Worm (Caenorhabditis elegans) whole organism, L4 larva: ENCODE data around the gene trap-4.

Experiments
- F44E2.7 ChIP-seq: fragments of 200-800 bp; sonication (Bioruptor generic); IDR thresholded peaks from 2 replicates; pipeline ENCODE4 v2.1.2; 2022; ENCODE audit warnings: missing genetic modification characterization, missing compliant biosample characterization
- Y105C5A.15 ChIP-seq: fragments of 200-800 bp; sonication (Bioruptor generic); IDR thresholded peaks from 2 replicates; pipeline ENCODE4 v1.3.6; 2022; ENCODE audit warnings: missing genetic modification characterization, missing compliant biosample characterization
- ZK337.2 ChIP-seq: fragments of 200-800 bp; sonication (Bioruptor generic); IDR thresholded peaks from 2 replicates; pipeline ENCODE4 v1.3.6; 2022; ENCODE audit warnings: missing genetic modification reagents, missing genetic modification characterization, missing compliant biosample characterization
- aha-1 ChIP-seq: fragments of 150-350 bp; peaks from one replicate; lab custom pipeline; 2014; ENCODE audit warnings: missing biosample characterization, missing genetic modification characterization
- aly-2 ChIP-seq: sonication (generic microtip); optimal IDR thresholded peaks from 2 replicates; lab custom pipeline; 2018; ENCODE audit warnings: missing biosample characterization, missing genetic modification characterization
- attf-4 ChIP-seq: sonication (generic microtip); optimal IDR thresholded peaks from 3 replicates; lab custom pipeline; 2017; ENCODE audit warnings: missing biosample characterization, missing genetic modification characterization
- ceh-20 ChIP-seq: fragments of 200-800 bp; sonication (Bioruptor generic); IDR thresholded peaks from 2 replicates; pipeline ENCODE4 v1.3.6; 2022; ENCODE audit warnings: missing genetic modification reagents, missing genetic modification characterization, missing compliant biosample characterization
- cey-2 ChIP-seq: sonication (generic microtip); optimal IDR thresholded peaks from 3 replicates; lab custom pipeline; 2017; ENCODE audit warnings: missing genetic modification characterization, mild to moderate bottlenecking, missing compliant biosample characterization, antibody characterized with exemption, borderline replicate concordance; ENCODE audit not compliant: insufficient read depth
- ctbp-1 ChIP-seq: fragments of 200-800 bp; sonication (Bioruptor generic); IDR thresholded peaks from 2 replicates; pipeline ENCODE4 v1.3.6; 2022; ENCODE audit warnings: missing genetic modification reagents, missing genetic modification characterization, missing compliant biosample characterization
- daf-16 ChIP-seq, 3 experiments: sonication (generic microtip); optimal IDR thresholded peaks; 2 replicates each; lab custom pipeline; 2016 to 2017; ENCODE audit warnings: missing genetic modification characterization in 3 of 3, missing genetic modification reagents in 3 of 3, mild to moderate bottlenecking in 2 of 3, missing compliant biosample characterization in 2 of 3, missing biosample characterization in 1 of 3, moderate library complexity in 1 of 3
- daf-8 ChIP-seq: fragments of 200-800 bp; sonication (Bioruptor generic); IDR thresholded peaks from 2 replicates; pipeline ENCODE4 v1.3.6; 2022; ENCODE audit warnings: missing genetic modification characterization, missing compliant biosample characterization
- dmd-6 ChIP-seq: fragments of 200-800 bp; sonication (Bioruptor generic); IDR thresholded peaks from 2 replicates; pipeline ENCODE4 v1.3.6; 2022; ENCODE audit warnings: missing genetic modification reagents, missing genetic modification characterization, missing compliant biosample characterization
- dmd-8 ChIP-seq: fragments of 200-800 bp; sonication (Bioruptor generic); IDR thresholded peaks from 2 replicates; pipeline ENCODE4 v1.3.6; 2022; ENCODE audit warnings: missing genetic modification characterization, missing compliant biosample characterization
- dpl-1 ChIP-seq: fragments of 150-350 bp; optimal IDR thresholded peaks from 2 replicates; lab custom pipeline; 2014; ENCODE audit warnings: missing biosample characterization, missing genetic modification reagents, missing genetic modification characterization
- duxl-1 ChIP-seq: sonication (generic microtip); optimal IDR thresholded peaks from 2 replicates; lab custom pipeline; 2016; ENCODE audit warnings: mild to moderate bottlenecking, missing genetic modification characterization, moderate library complexity, missing compliant biosample characterization; ENCODE audit not compliant: poor library complexity
- dve-1 ChIP-seq: sonication (generic microtip); optimal IDR thresholded peaks from 2 replicates; lab custom pipeline; 2017; ENCODE audit warnings: antibody characterized with exemption, mild to moderate bottlenecking, missing genetic modification characterization, missing compliant biosample characterization; ENCODE audit not compliant: insufficient read depth
- egl-43 ChIP-seq: fragments of 200-800 bp; sonication (Bioruptor generic); IDR thresholded peaks from 2 replicates; pipeline ENCODE4 v1.3.6; 2022; ENCODE audit warnings: missing genetic modification reagents, missing genetic modification characterization, missing compliant biosample characterization
- fos-1 ChIP-seq: fragments of 150-350 bp; optimal IDR thresholded peaks from 2 replicates; lab custom pipeline; 2014; ENCODE audit warnings: missing biosample characterization, missing genetic modification characterization
- gei-8 ChIP-seq: fragments of 200-800 bp; sonication (Bioruptor generic); optimal IDR thresholded peaks from 2 replicates; lab custom pipeline; 2018; ENCODE audit warnings: mild to moderate bottlenecking, missing genetic modification characterization, missing compliant biosample characterization
- hmg-1.1 ChIP-seq: fragments of 200-800 bp; sonication (Bioruptor generic); IDR thresholded peaks from 2 replicates; pipeline ENCODE4 v1.3.6; 2022; ENCODE audit warnings: missing genetic modification reagents, missing genetic modification characterization, missing compliant biosample characterization
- jun-1 ChIP-seq: fragments of 150-350 bp; optimal IDR thresholded peaks from 2 replicates; lab custom pipeline; 2014; ENCODE audit warnings: missing biosample characterization, missing genetic modification reagents, missing genetic modification characterization
- lin-1 ChIP-seq: fragments of 200-800 bp; sonication (Bioruptor generic); IDR thresholded peaks from 2 replicates; pipeline ENCODE4 v1.3.6; 2022; ENCODE audit warnings: missing genetic modification reagents, missing genetic modification characterization, missing compliant biosample characterization
- lin-13 ChIP-seq: fragments of 150-350 bp; optimal IDR thresholded peaks from 2 replicates; lab custom pipeline; 2014; ENCODE audit warnings: missing biosample characterization, missing genetic modification reagents, missing genetic modification characterization
- lin-29 ChIP-seq: fragments of 200-800 bp; sonication (Bioruptor generic); IDR thresholded peaks from 2 replicates; pipeline ENCODE4 v1.3.6; 2022; ENCODE audit warnings: missing genetic modification reagents, missing genetic modification characterization, missing compliant biosample characterization
- lin-38 ChIP-seq: fragments of 200-800 bp; sonication (Bioruptor generic); IDR thresholded peaks from 2 replicates; pipeline ENCODE4 v1.3.6; 2022; ENCODE audit warnings: missing genetic modification reagents, missing genetic modification characterization, missing compliant biosample characterization
- lsy-2 ChIP-seq, 2 experiments: fragments of 150-350 bp in 1 of 2; sonication (generic microtip) in 1 of 2; optimal IDR thresholded peaks; 2 replicates each; lab custom pipeline; 2014 to 2017; ENCODE audit warnings: missing biosample characterization in 2 of 2, missing genetic modification characterization in 2 of 2
- madf-5 ChIP-seq, 2 experiments: fragments of 200-800 bp; sonication (Bioruptor generic); IDR thresholded peaks; 2 replicates each; pipeline ENCODE4 v1.3.6; 2022; ENCODE audit warnings: missing compliant biosample characterization in 2 of 2, missing genetic modification characterization in 2 of 2
- madf-9 ChIP-seq: fragments of 200-800 bp; sonication (Bioruptor generic); conservative IDR thresholded peaks from 2 replicates; pipeline ENCODE4 v1.3.6; 2022; ENCODE audit warnings: missing genetic modification reagents, missing genetic modification characterization, missing compliant biosample characterization
- mdl-1 ChIP-seq, 2 experiments: fragments of 150-350 bp in 1 of 2; sonication (generic microtip) in 1 of 2; optimal IDR thresholded peaks; 2 replicates each; lab custom pipeline; 2014 to 2017; ENCODE audit warnings: missing biosample characterization in 2 of 2, missing genetic modification characterization in 2 of 2
- mep-1 ChIP-seq: fragments of 150-350 bp; sonication (generic microtip); optimal IDR thresholded peaks from 3 replicates; lab custom pipeline; 2014; ENCODE audit warnings: missing biosample characterization, missing genetic modification characterization
- mes-2 ChIP-seq: sonication (generic microtip); optimal IDR thresholded peaks from 2 replicates; lab custom pipeline; 2016; ENCODE audit warnings: missing genotype, mild to moderate bottlenecking, missing genetic modification characterization, missing compliant biosample characterization; ENCODE audit not compliant: poor library complexity, severe bottlenecking
- mxl-3 ChIP-seq: fragments of 200-800 bp; sonication (Bioruptor generic); optimal IDR thresholded peaks from 2 replicates; lab custom pipeline; 2018; ENCODE audit warnings: mild to moderate bottlenecking, missing genetic modification characterization, missing compliant biosample characterization
- nhr-111 ChIP-seq: fragments of 200-800 bp; sonication (Bioruptor generic); optimal IDR thresholded peaks from 2 replicates; lab custom pipeline; 2018; ENCODE audit warnings: mild to moderate bottlenecking, missing genetic modification characterization, missing compliant biosample characterization
- nhr-25 ChIP-seq: sonication (generic microtip); optimal IDR thresholded peaks from 2 replicates; lab custom pipeline; 2017; ENCODE audit warnings: missing genetic modification characterization, mild to moderate bottlenecking, missing compliant biosample characterization, antibody characterized with exemption, moderate library complexity, borderline replicate concordance; ENCODE audit not compliant: insufficient read depth
- nhr-28 ChIP-seq: fragments of 150-350 bp; optimal IDR thresholded peaks from 2 replicates; lab custom pipeline; 2014; ENCODE audit warnings: missing biosample characterization, missing genetic modification characterization
- nhr-41 ChIP-seq: fragments of 200-800 bp; sonication (Bioruptor generic); IDR thresholded peaks from 2 replicates; pipeline ENCODE4 v1.3.6; 2022; ENCODE audit warnings: missing genetic modification reagents, missing genetic modification characterization, missing compliant biosample characterization
- nhr-76 ChIP-seq: fragments of 150-350 bp; optimal IDR thresholded peaks from 2 replicates; lab custom pipeline; 2014; ENCODE audit warnings: missing biosample characterization, missing genetic modification characterization
- nhr-77 ChIP-seq: fragments of 150-350 bp; optimal IDR thresholded peaks from 2 replicates; lab custom pipeline; 2014; ENCODE audit warnings: missing biosample characterization, missing genetic modification characterization
- pqm-1 ChIP-seq: sonication (generic microtip); optimal IDR thresholded peaks from 2 replicates; lab custom pipeline; 2017; ENCODE audit warnings: missing biosample characterization, missing genetic modification characterization
- sdz-12 ChIP-seq: fragments of 200-800 bp; sonication (Bioruptor generic); optimal IDR thresholded peaks from 2 replicates; lab custom pipeline; 2018; ENCODE audit warnings: mild to moderate bottlenecking, missing genetic modification characterization, missing compliant biosample characterization
- set-16 ChIP-seq: fragments of 200-800 bp; sonication (Bioruptor generic); IDR thresholded peaks from 2 replicates; pipeline ENCODE4 v1.3.6; 2022; ENCODE audit warnings: missing genetic modification reagents, missing genetic modification characterization, missing compliant biosample characterization
- skn-1 ChIP-seq: fragments of 150-350 bp; optimal IDR thresholded peaks from 2 replicates; lab custom pipeline; 2014; ENCODE audit warnings: missing biosample characterization, missing genetic modification characterization
- snpc-4 ChIP-seq: fragments of 150-350 bp; optimal IDR thresholded peaks from 2 replicates; lab custom pipeline; 2014; ENCODE audit warnings: missing biosample characterization, missing genetic modification characterization
- spr-3 ChIP-seq: fragments of 200-800 bp; sonication (Bioruptor generic); optimal IDR thresholded peaks from 2 replicates; lab custom pipeline; 2018; ENCODE audit warnings: mild to moderate bottlenecking, missing genetic modification characterization, missing compliant biosample characterization
- tag-97 ChIP-seq: fragments of 200-800 bp; sonication (Bioruptor generic); IDR thresholded peaks from 2 replicates; pipeline ENCODE4 v1.3.6; 2022; ENCODE audit warnings: missing genetic modification characterization, missing compliant biosample characterization
- tra-1 ChIP-seq: fragments of 200-800 bp; sonication (Bioruptor generic); IDR thresholded peaks from 2 replicates; pipeline ENCODE4 v1.3.6; 2022; ENCODE audit warnings: missing genetic modification reagents, missing genetic modification characterization, missing compliant biosample characterization
- unc-62 ChIP-seq, 3 experiments: fragments of 150-350 bp in 1 of 3; sonication (generic microtip); optimal IDR thresholded peaks in 2 of 3; peaks in 1 of 3; 1 replicate in 1 of 3; 2 replicates in 2 of 3; lab custom pipeline; 2014 to 2017; ENCODE audit warnings: missing biosample characterization in 3 of 3, missing genetic modification characterization in 3 of 3, missing genetic modification reagents in 3 of 3, missing genotype in 1 of 3
- zfp-2 ChIP-seq: sonication (generic microtip); optimal IDR thresholded peaks from 2 replicates; lab custom pipeline; 2016; ENCODE audit warnings: mild to moderate bottlenecking, missing genetic modification characterization, missing compliant biosample characterization
- zip-2 ChIP-seq: fragments of 150-350 bp; optimal IDR thresholded peaks from 2 replicates; lab custom pipeline; 2014; ENCODE audit warnings: missing biosample characterization, missing genetic modification characterization
- ztf-11 ChIP-seq: fragments of 150-350 bp; optimal IDR thresholded peaks from 2 replicates; lab custom pipeline; 2014; ENCODE audit warnings: missing biosample characterization, missing genetic modification characterization

Gene trap-4

DNA sequence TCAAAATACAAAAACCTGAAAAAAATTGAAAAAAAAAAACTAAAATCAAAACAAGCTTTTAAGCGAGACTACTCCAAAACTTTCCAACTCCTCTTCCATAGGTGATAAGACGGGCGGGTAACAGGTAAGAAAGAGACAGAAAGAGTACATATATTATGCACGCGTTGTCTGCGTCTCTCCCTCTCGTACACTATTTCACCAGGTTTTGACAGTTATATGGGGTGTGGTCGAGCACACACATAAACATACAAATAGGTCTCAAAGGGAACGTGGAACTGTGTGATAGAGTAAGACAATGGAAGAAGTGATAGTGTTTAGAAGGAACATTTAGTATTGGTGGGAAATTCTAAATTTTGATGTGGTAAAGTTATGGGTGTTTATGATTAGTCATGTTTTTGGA is 39.0 kb upstream of the trap-4 start:
- peak; percentile 85 for TF ChIP-seq dve-1 (tag; lab: Kevin White, UChicago)
- TF ChIP-seq nhr-25 = no peak
- no peak for TF ChIP-seq daf-16 (GFP tag; optimal IDR thresholded peaks at IDR 0.05; lab: Kevin White, UChicago)
- peak; percentile 94 for TF ChIP-seq daf-16 (tag; optimal IDR thresholded peaks at IDR 0.05; lab: Kevin White, UChicago)
- TF ChIP-seq nhr-41 = 0 out of 2 replicates have a peak, but pooled peaks have one; percentile 9
- TF ChIP-seq zfp-2 = no peak
- no peak for TF ChIP-seq cey-2 (tag; lab: Kevin White, UChicago)
- TF ChIP-seq tag-97 (GFP tag; lab: Robert Waterston, UW) = no peak
- peak; percentile 63 for TF ChIP-seq dmd-6 (GFP tag; lab: Robert Waterston, UW)
- TF ChIP-seq gei-8 = no peak
- no peak for TF ChIP-seq Y105C5A.15 (GFP tag; lab: Robert Waterston, UW)
- TF ChIP-seq ctbp-1 = no peak
- no peak for TF ChIP-seq lin-13 (GFP tag; lab: Kevin White, UChicago)
- no peak for TF ChIP-seq attf-4 (tag; lab: Kevin White, UChicago)
- no peak for TF ChIP-seq lin-29 (GFP tag; lab: Robert Waterston, UW)
- TF ChIP-seq lin-1 = no peak
- TF ChIP-seq dpl-1 (GFP tag; lab: Kevin White, UChicago) = no peak
- no peak for TF ChIP-seq mep-1 (tag; lab: Kevin White, UChicago)
- TF ChIP-seq tra-1 (GFP tag; lab: Robert Waterston, UW) = no peak
- no peak for TF ChIP-seq F44E2.7 (GFP tag; lab: Robert Waterston, UW)
- TF ChIP-seq jun-1 = no peak
- TF ChIP-seq pqm-1 (tag; lab: Kevin White, UChicago) = peak; percentile 90
- TF ChIP-seq fos-1 (tag; lab: Kevin White, UChicago) = no peak
- TF ChIP-seq spr-3 (GFP tag; lab: Kevin White, UChicago) = no peak
- no peak for TF ChIP-seq hmg-1.1
- TF ChIP-seq nhr-76 = no peak
- peak; percentile 83 for TF ChIP-seq nhr-28 (tag; lab: Kevin White, UChicago)
- no peak for TF ChIP-seq dmd-8 (GFP tag; lab: Robert Waterston, UW)
- TF ChIP-seq aly-2 = no peak
- TF ChIP-seq nhr-111 = no peak
- peak in 1 of 2 experiments; percentile 41 for TF ChIP-seq unc-62 (GFP tag; optimal IDR thresholded peaks at IDR 0.05 in 1 of 2; lab: Kevin White, UChicago)
- no peak for TF ChIP-seq unc-62 (tag; optimal IDR thresholded peaks at IDR 0.05; lab: Kevin White, UChicago)
- TF ChIP-seq mdl-1 (tag; optimal IDR thresholded peaks at IDR 0.05; lab: Kevin White, UChicago) = no peak
- no peak for TF ChIP-seq skn-1 (tag; lab: Kevin White, UChicago)
- TF ChIP-seq snpc-4 (tag; lab: Kevin White, UChicago) = no peak
- TF ChIP-seq lin-38 (GFP tag; lab: Robert Waterston, UW) = no peak
- TF ChIP-seq ZK337.2 = no peak
- TF ChIP-seq madf-9 (GFP tag; lab: Robert Waterston, UW) = no peak
- TF ChIP-seq ztf-11 = no peak
- no peak for TF ChIP-seq nhr-77 (tag; lab: Kevin White, UChicago)
- no peak for TF ChIP-seq set-16 (GFP tag; lab: Robert Waterston, UW)
- no peak for TF ChIP-seq lsy-2 (tag; optimal IDR thresholded peaks at IDR 0.05; lab: Kevin White, UChicago)
- TF ChIP-seq ceh-20 (GFP tag; lab: Robert Waterston, UW) = no peak
- no peak for TF ChIP-seq aha-1 (tag; lab: Kevin White, UChicago)
- TF ChIP-seq sdz-12 (GFP tag; lab: Kevin White, UChicago) = no peak
- peak; percentile 11 for TF ChIP-seq mes-2 (tag; lab: Kevin White, UChicago)
- TF ChIP-seq egl-43 (GFP tag; lab: Robert Waterston, UW) = no peak
- no peak for TF ChIP-seq madf-5 (GFP tag; IDR thresholded peaks at IDR 0.05; lab: Robert Waterston, UW)
- TF ChIP-seq mxl-3 = no peak
- no peak for TF ChIP-seq duxl-1 (tag; lab: Kevin White, UChicago)
- TF ChIP-seq daf-8 (GFP tag; lab: Robert Waterston, UW) = no peak
- TF ChIP-seq zip-2 = no peak
